Worm (Caenorhabditis elegans) whole organism, L1 larva: Measurements from ENCODE around the gene lec-2.

Source experiments
- C16A3.4 ChIP-seq: fragments of 150-350 bp; optimal IDR thresholded peaks from 2 replicates; lab custom pipeline; 2014; ENCODE audit warnings: missing biosample characterization, missing genetic modification characterization
- C34B4.2 ChIP-seq: sonication (generic microtip); optimal IDR thresholded peaks from 2 replicates; lab custom pipeline; 2017; ENCODE audit warnings: mild to moderate bottlenecking, missing genetic modification characterization, missing compliant biosample characterization
- Y116A8C.19 ChIP-seq: sonication (generic microtip); optimal IDR thresholded peaks from 2 replicates; lab custom pipeline; 2016; ENCODE audit warnings: missing compliant biosample characterization, missing genetic modification characterization, borderline replicate concordance
- ama-1 ChIP-seq: fragments of 150-350 bp; optimal IDR thresholded peaks from 2 replicates; lab custom pipeline; 2014
- blmp-1 ChIP-seq: fragments of 150-350 bp; optimal IDR thresholded peaks from 2 replicates; lab custom pipeline; 2014; ENCODE audit warnings: missing biosample characterization, missing genetic modification characterization
- ceh-8 ChIP-seq: fragments of 200-800 bp; sonication (Bioruptor generic); optimal IDR thresholded peaks from 2 replicates; lab custom pipeline; 2018; ENCODE audit warnings: mild to moderate bottlenecking, missing genetic modification characterization, moderate library complexity, missing compliant biosample characterization
- dsc-1 ChIP-seq: sonication (generic microtip); optimal IDR thresholded peaks from 2 replicates; lab custom pipeline; 2016; ENCODE audit warnings: mild to moderate bottlenecking, missing genetic modification characterization, missing compliant biosample characterization
- efl-1 ChIP-seq, 4 experiments: fragments of 150-350 bp; optimal IDR thresholded peaks in 3 of 4; peaks in 1 of 4; 1 replicate in 1 of 4; 2 replicates in 3 of 4; lab custom pipeline; 2014; ENCODE audit warnings: missing biosample characterization in 2 of 4, missing genetic modification characterization in 2 of 4, missing genetic modification reagents in 2 of 4
- elt-2 ChIP-seq: sonication (generic microtip); optimal IDR thresholded peaks from 2 replicates; lab custom pipeline; 2016; ENCODE audit warnings: missing genetic modification characterization, mild to moderate bottlenecking, inconsistent platforms, missing compliant biosample characterization, missing genetic modification reagents
- elt-3 ChIP-seq, 6 experiments: fragments of 150-350 bp in 1 of 6; sonication (generic microtip); optimal IDR thresholded peaks; 2 replicates each; lab custom pipeline; 2017 to 2018; ENCODE audit warnings: missing biosample characterization in 6 of 6, missing genetic modification characterization in 6 of 6, inconsistent platforms in 1 of 6
- fkh-10 ChIP-seq: sonication (generic microtip); optimal IDR thresholded peaks from 2 replicates; lab custom pipeline; 2017; ENCODE audit warnings: missing biosample characterization, missing genetic modification reagents, missing genetic modification characterization
- fkh-8 ChIP-seq: sonication (generic microtip); optimal IDR thresholded peaks from 2 replicates; lab custom pipeline; 2016; ENCODE audit warnings: mild to moderate bottlenecking, missing genetic modification characterization, missing compliant biosample characterization
- hlh-4 ChIP-seq: sonication (generic microtip); optimal IDR thresholded peaks from 2 replicates; lab custom pipeline; 2016; ENCODE audit warnings: mild to moderate bottlenecking, missing genetic modification characterization, missing compliant biosample characterization
- irx-1 ChIP-seq: sonication (generic microtip); optimal IDR thresholded peaks from 2 replicates; lab custom pipeline; 2016; ENCODE audit warnings: missing genetic modification characterization, missing compliant biosample characterization
- lin-14 ChIP-seq: fragments of 200-800 bp; sonication (Bioruptor generic); optimal IDR thresholded peaks from 2 replicates; lab custom pipeline; 2018; ENCODE audit warnings: mild to moderate bottlenecking, missing genetic modification characterization, moderate library complexity, missing compliant biosample characterization
- lin-15B ChIP-seq: fragments of 150-350 bp; sonication (generic microtip); optimal IDR thresholded peaks from 3 replicates; lab custom pipeline; 2014; ENCODE audit warnings: missing biosample characterization, missing genetic modification characterization
- lin-35 ChIP-seq, 2 experiments: fragments of 150-350 bp; optimal IDR thresholded peaks; 2 replicates each; lab custom pipeline; 2014; ENCODE audit warnings: missing biosample characterization in 2 of 2, missing genetic modification characterization in 2 of 2, missing genetic modification reagents in 2 of 2
- lin-39 ChIP-seq: fragments of 150-350 bp; optimal IDR thresholded peaks from 2 replicates; lab custom pipeline; 2014; ENCODE audit warnings: missing biosample characterization, missing genetic modification reagents, missing genetic modification characterization
- lsy-2 ChIP-seq, 2 experiments: fragments of 150-350 bp; optimal IDR thresholded peaks; 2 replicates each; lab custom pipeline; 2014; ENCODE audit warnings: missing biosample characterization in 2 of 2, missing genetic modification characterization in 2 of 2
- mab-9 ChIP-seq: fragments of 200-800 bp; sonication (Bioruptor generic); IDR thresholded peaks from 2 replicates; pipeline ENCODE4 v1.3.6; 2022; ENCODE audit warnings: missing genetic modification reagents, missing genetic modification characterization, missing compliant biosample characterization
- mdl-1 ChIP-seq, 2 experiments: fragments of 150-350 bp; optimal IDR thresholded peaks; 2 replicates each; lab custom pipeline; 2014 to 2017; ENCODE audit warnings: missing biosample characterization in 2 of 2, missing genetic modification characterization in 2 of 2, inconsistent platforms in 1 of 2
- mef-2 ChIP-seq: fragments of 150-350 bp; optimal IDR thresholded peaks from 2 replicates; lab custom pipeline; 2014; ENCODE audit warnings: missing biosample characterization, missing genetic modification characterization
- nhr-12 ChIP-seq: sonication (generic microtip); optimal IDR thresholded peaks from 2 replicates; lab custom pipeline; 2017; ENCODE audit warnings: missing biosample characterization, missing genetic modification characterization
- nhr-20 ChIP-seq: sonication (generic microtip); optimal IDR thresholded peaks from 2 replicates; lab custom pipeline; 2016; ENCODE audit warnings: mild to moderate bottlenecking, missing genetic modification characterization, missing compliant biosample characterization
- nhr-71 ChIP-seq: sonication (generic microtip); optimal IDR thresholded peaks from 2 replicates; lab custom pipeline; 2016; ENCODE audit warnings: mild to moderate bottlenecking, missing genetic modification characterization, moderate library complexity, missing compliant biosample characterization
- nhr-84 ChIP-seq: sonication (generic microtip); optimal IDR thresholded peaks from 2 replicates; lab custom pipeline; 2017; ENCODE audit warnings: missing biosample characterization, missing genetic modification characterization
- nhr-85 ChIP-seq: sonication (generic microtip); peaks from one replicate; lab custom pipeline; 2016; ENCODE audit warnings: missing genetic modification characterization, inconsistent platforms, missing compliant biosample characterization
- pag-3 ChIP-seq: sonication (generic microtip); optimal IDR thresholded peaks from 2 replicates; lab custom pipeline; 2017; ENCODE audit warnings: missing genetic modification characterization, mild to moderate bottlenecking, missing compliant biosample characterization, antibody characterized with exemption, borderline replicate concordance; ENCODE audit not compliant: insufficient read depth
- pax-3 ChIP-seq: fragments of 200-800 bp; sonication (Bioruptor generic); optimal IDR thresholded peaks from 2 replicates; lab custom pipeline; 2018; ENCODE audit warnings: mild to moderate bottlenecking, missing genetic modification characterization, moderate library complexity, missing compliant biosample characterization
- pqm-1 ChIP-seq: sonication (generic microtip); optimal IDR thresholded peaks from 3 replicates; lab custom pipeline; 2017; ENCODE audit warnings: missing biosample characterization, missing genetic modification characterization
- rnt-1 ChIP-seq: sonication (generic microtip); optimal IDR thresholded peaks from 2 replicates; lab custom pipeline; 2016; ENCODE audit warnings: mild to moderate bottlenecking, missing genetic modification characterization, moderate library complexity, missing compliant biosample characterization
- skn-1 ChIP-seq: fragments of 150-350 bp; optimal IDR thresholded peaks from 2 replicates; lab custom pipeline; 2014; ENCODE audit warnings: missing biosample characterization, missing genetic modification characterization
- snu-23 ChIP-seq: sonication (generic microtip); optimal IDR thresholded peaks from 2 replicates; lab custom pipeline; 2016; ENCODE audit warnings: missing genetic modification characterization, missing compliant biosample characterization
- sox-4 ChIP-seq: sonication (generic microtip); optimal IDR thresholded peaks from 2 replicates; lab custom pipeline; 2016; ENCODE audit warnings: missing genetic modification characterization, missing compliant biosample characterization
- tbx-2 ChIP-seq: sonication (generic microtip); optimal IDR thresholded peaks from 2 replicates; lab custom pipeline; 2016; ENCODE audit warnings: missing genetic modification characterization, missing compliant biosample characterization
- unc-30 ChIP-seq: sonication (generic microtip); optimal IDR thresholded peaks from 2 replicates; lab custom pipeline; 2017; ENCODE audit warnings: missing biosample characterization, missing genetic modification characterization
- vab-15 ChIP-seq: sonication (generic microtip); optimal IDR thresholded peaks from 2 replicates; lab custom pipeline; 2017; ENCODE audit warnings: missing genotype, mild to moderate bottlenecking, missing genetic modification characterization, missing compliant biosample characterization
- ztf-4 ChIP-seq: fragments of 150-350 bp; optimal IDR thresholded peaks from 2 replicates; lab custom pipeline; 2014; ENCODE audit warnings: missing biosample characterization, missing genetic modification characterization

The lec-2 gene

DNA sequence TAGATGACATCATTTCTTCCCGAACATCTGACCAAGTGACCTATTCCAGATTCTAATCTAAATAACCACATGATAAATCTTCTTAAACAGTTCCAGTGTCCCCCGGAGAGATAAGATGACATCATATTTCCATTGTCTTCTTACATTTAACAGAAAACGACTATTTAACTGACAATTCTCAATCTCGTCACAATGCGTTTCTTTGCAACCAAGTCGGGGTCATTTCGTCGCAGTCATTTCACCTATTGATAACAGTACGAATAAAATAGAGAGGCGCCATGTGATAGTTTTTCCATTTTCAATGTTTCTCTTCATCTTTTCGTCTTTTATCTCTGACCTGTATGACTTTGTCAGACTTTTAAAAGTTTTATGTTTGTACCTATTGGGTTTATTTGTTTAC, 13.1 kb upstream of the lec-2 start (continued):
- TF ChIP-seq nhr-12 (tag; lab: Kevin White, UChicago) (no peak), lin-35 (GFP tag; optimal IDR thresholded peaks at IDR 0.05; lab: Kevin White, UChicago) (peak in 1 of 2 experiments; percentile 57), lin-14 (GFP tag; lab: Kevin White, UChicago) (peak; percentile 73), lin-15B (tag; lab: Kevin White, UChicago) (no peak)

DNA sequence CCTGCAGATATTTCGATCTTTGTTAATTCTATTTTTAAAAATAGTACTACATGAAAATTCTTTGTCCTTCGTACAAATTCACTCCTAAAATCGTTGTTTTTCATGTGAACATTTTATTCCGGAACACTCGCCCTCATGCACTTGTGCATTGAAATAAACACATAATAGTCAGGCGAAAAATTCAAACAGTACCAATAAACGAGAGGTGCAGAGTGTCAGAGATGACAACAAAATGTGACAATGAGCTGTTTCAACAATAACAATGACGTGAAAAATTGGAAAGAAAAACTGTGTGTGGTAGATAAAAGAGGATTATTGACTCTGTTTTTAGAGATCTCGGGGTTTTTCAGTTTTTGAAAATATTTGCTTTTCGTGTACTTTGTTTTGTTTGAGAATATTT, 12.2 kb upstream of the lec-2 start, which contains the start of gene F52H3.6:
Gene F52H3.6, minus strand, starts transcription at position 228 of the 400 bp plus-strand sequence.
- TF ChIP-seq efl-1 (optimal IDR thresholded peaks at IDR 0.05; lab: Kevin White, UChicago) (no peak), efl-1 (GFP tag; optimal IDR thresholded peaks at IDR 0.05 in 1 of 2; lab: Kevin White, UChicago) (peak in 1 of 2 experiments; percentile 21), nhr-84 (tag; lab: Kevin White, UChicago) (no peak), sox-4 (no peak), C16A3.4 (tag; lab: Kevin White, UChicago) (no peak), elt-2 (tag; lab: Kevin White, UChicago) (peak; percentile 16), lin-35 (GFP tag; optimal IDR thresholded peaks at IDR 0.05; lab: Kevin White, UChicago) (peak in 1 of 2 experiments; percentile 10), ceh-8 (GFP tag; lab: Kevin White, UChicago) (no peak), irx-1 (tag; lab: Kevin White, UChicago) (no peak), pqm-1 (no peak), hlh-4 (tag; lab: Kevin White, UChicago) (no peak)

DNA sequence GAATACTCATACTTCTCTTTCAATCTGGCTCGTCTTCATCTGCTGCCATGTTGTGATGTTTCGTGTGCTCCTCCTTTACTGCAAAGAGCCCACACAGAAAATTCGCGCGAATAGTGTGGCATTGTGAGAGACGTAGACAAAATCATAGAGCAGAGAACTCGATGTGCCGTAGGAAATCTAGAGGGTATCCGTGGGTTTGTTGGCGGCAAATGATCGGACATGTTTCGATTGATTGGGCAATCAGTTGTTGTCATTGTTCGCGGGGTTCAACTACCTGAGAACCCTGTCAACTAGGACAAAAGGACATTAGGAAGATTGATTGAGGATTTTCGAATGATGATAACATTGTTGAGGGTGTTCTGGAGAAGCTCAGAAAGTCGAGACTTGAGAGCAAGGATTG, 9.1 kb upstream of the lec-2 start:
- TF ChIP-seq lsy-2 (tag; optimal IDR thresholded peaks at IDR 0.05; lab: Kevin White, UChicago) (peak in 1 of 2 experiments; percentile 6), lin-14 (GFP tag; lab: Kevin White, UChicago) (peak; percentile 65), C34B4.2 (tag; lab: Kevin White, UChicago) (no peak), dsc-1 (peak; percentile 24), rnt-1 (peak; percentile 27), lin-39 (tag; lab: Kevin White, UChicago) (no peak), nhr-71 (tag; lab: Kevin White, UChicago) (peak; percentile 4), pag-3 (peak; percentile 52)

DNA sequence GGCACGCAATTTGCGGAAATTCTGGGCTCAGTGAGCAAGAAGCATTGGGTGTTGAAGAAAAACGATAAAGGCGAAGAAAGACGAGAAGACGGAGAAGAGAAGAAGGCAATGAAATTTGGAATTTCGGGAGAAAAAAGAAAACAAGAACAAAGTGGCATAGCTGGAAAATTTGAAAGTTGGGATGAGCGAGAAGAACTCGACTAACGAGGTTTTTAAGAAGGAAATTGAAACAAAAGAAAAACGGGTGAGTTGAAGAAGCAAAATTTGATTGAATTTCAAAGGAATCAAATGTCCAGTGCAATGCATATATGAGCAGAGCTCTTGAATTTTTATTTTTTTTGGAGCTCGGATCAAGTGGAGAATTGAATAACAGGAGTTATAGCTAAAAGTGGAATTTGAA, 5.8 kb upstream of the lec-2 start:
- TF ChIP-seq lin-14 (GFP tag; lab: Kevin White, UChicago) (peak; percentile 31), mab-9 (GFP tag; lab: Robert Waterston, UW) (no peak), nhr-20 (tag; lab: Kevin White, UChicago) (no peak), fkh-10 (GFP tag; lab: Kevin White, UChicago) (peak; percentile 82)

DNA sequence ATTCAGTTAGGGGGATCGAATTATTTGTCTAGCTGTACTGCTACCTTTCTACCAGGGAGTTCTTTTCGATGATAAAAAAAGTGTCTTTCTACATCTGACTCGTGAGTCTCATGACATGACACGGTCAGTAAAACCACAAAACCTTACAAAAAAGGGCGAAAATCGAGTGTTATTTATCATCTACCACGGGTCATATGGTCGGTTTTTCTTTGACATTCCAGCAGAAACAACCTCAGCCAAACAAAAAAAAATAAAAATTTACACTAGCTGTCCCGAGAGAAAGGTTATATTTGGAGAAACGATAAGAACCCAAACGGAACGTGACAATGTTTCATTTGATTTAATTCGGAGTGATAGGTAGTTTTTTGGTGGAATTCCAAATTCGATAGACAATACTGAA, 3.7 kb upstream of the lec-2 start:
- peak in 1 of 2 experiments; percentile 66 for TF ChIP-seq lsy-2 (tag; optimal IDR thresholded peaks at IDR 0.05; lab: Kevin White, UChicago)
- peak in 2 of 6 experiments; percentile 52 to 60 for TF ChIP-seq elt-3 (tag; optimal IDR thresholded peaks at IDR 0.05; lab: Kevin White, UChicago)
- peak in 1 of 2 experiments; percentile 70 for TF ChIP-seq lin-35 (GFP tag; optimal IDR thresholded peaks at IDR 0.05; lab: Kevin White, UChicago)
- peak; percentile 49 for TF ChIP-seq nhr-71 (tag; lab: Kevin White, UChicago)
- peak; percentile 41 for TF ChIP-seq lin-14 (GFP tag; lab: Kevin White, UChicago)
- peak; percentile 45 for TF ChIP-seq tbx-2 (tag; lab: Kevin White, UChicago)
- peak; percentile 29 for TF ChIP-seq skn-1 (tag; lab: Kevin White, UChicago)
- TF ChIP-seq ztf-4 (tag; lab: Kevin White, UChicago), result no peak
- TF ChIP-seq unc-30 (tag; lab: Kevin White, UChicago), result no peak
- TF ChIP-seq nhr-85 (tag; lab: Kevin White, UChicago), result peak; percentile 77
- TF ChIP-seq pax-3, result no peak
- no peak for TF ChIP-seq vab-15
- TF ChIP-seq mdl-1 (tag; optimal IDR thresholded peaks at IDR 0.05; lab: Kevin White, UChicago), result peak in 1 of 2 experiments; percentile 60
- TF ChIP-seq blmp-1 (tag; lab: Kevin White, UChicago), result peak; percentile 56
- TF ChIP-seq mef-2 (tag; lab: Kevin White, UChicago), result no peak
- TF ChIP-seq efl-1 (optimal IDR thresholded peaks at IDR 0.05; lab: Kevin White, UChicago), result no peak
- peak in 1 of 2 experiments; percentile 86 for TF ChIP-seq efl-1 (GFP tag; optimal IDR thresholded peaks at IDR 0.05 in 1 of 2; lab: Kevin White, UChicago)
- TF ChIP-seq fkh-8 (tag; lab: Kevin White, UChicago), result no peak
- peak; percentile 43 for TF ChIP-seq snu-23 (GFP tag; lab: Kevin White, UChicago)
- TF ChIP-seq nhr-20 (tag; lab: Kevin White, UChicago), result peak; percentile 64
- TF ChIP-seq ama-1 (lab: Kevin White, UChicago), result peak; percentile 0
- TF ChIP-seq Y116A8C.19 (tag; lab: Kevin White, UChicago), result no peak
